Fruit fly (Drosophila melanogaster): ENCODE results near the gene TotA.

DNA sequence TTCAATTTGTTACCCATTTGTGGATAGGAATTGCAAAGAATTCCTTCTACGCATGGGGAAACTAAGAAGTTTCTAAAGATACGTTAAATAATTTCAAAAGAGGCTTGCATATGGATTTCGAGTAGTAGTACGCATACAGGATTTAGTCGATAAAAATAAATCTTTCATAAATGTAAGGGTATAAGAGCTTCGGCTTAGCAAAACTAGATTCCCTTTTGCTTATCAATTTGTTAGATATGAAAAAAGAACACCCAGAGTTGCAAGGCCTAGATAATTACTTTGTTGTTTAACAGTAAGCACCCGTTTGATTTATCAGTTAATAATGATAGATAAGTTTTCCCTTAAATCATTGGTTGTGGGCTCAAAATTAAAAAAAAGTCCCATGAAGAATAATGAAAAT, 25.3 kb upstream of the TotA start:
- TF ChIP-seq ss (GFP tag; optimal IDR thresholded peaks at IDR 0.05) (no peak), CG6163 (GFP tag; IDR thresholded peaks at IDR 0.05) (no peak), Blimp-1 (GFP tag; optimal IDR thresholded peaks at IDR 0.05) (no peak), achi (GFP tag; optimal IDR thresholded peaks at IDR 0.05) (no peak), vri (GFP tag; optimal IDR thresholded peaks at IDR 0.05) (no peak), lz (GFP tag; optimal IDR thresholded peaks at IDR 0.05) (no peak), CG6792 (GFP tag; optimal IDR thresholded peaks at IDR 0.05) (no peak), Sox102F (GFP tag; optimal IDR thresholded peaks at IDR 0.05) (no peak)
